Comparison of ENCODE assay signal across 7 worm cellular contexts in the genomic region with DNA sequence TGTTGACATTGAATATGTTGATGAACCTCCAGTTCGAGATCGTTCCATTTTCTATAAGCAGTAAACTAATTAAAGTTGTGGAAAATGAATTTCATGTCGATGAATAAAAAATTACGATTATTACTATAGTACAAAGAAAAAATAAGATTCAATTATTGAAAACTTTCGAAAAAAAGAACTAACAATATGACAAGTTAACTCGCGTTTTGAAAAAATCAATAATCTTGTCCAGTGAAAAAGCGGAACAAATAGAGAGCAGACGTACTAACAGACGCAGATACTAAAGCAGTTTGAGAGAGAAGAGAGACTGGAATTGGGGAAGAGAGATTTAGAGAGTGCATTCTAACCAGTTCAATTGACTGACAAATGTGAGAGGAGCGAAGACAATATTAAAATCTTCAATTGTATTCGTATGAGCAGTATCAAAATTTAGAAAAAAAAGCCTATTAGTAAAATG.
TF ChIP-seq lines count a peak whose summit lies in the region.

Gene set-6 (minus strand): TSS at position 51 of the 457 bp plus-strand sequence.

TF ChIP-seq in whole organism, L1 larva, 84 proteins besides CTCF, POLR2A, EP300 and RAD21 (continues in another document):
- TF ChIP-seq mep-1 (tag; optimal IDR thresholded peaks at IDR 0.05; lab: Kevin White, UChicago) (peak; percentile 44), nhr-20 (tag; optimal IDR thresholded peaks at IDR 0.05; lab: Kevin White, UChicago) (peak; percentile 23), mab-9 (GFP tag; IDR thresholded peaks at IDR 0.05; lab: Robert Waterston, UW) (no peak), lsy-2 (tag; optimal IDR thresholded peaks at IDR 0.05; lab: Kevin White, UChicago) (peak in 1 of 2 experiments; percentile 49), nhr-11 (tag; optimal IDR thresholded peaks at IDR 0.05; lab: Kevin White, UChicago) (no peak), egl-13 (tag; optimal IDR thresholded peaks at IDR 0.05; lab: Kevin White, UChicago) (no peak), fkh-4 (tag; optimal IDR thresholded peaks at IDR 0.05; lab: Kevin White, UChicago; ENCODE audit: borderline replicate concordance) (no peak), aly-2 (tag; optimal IDR thresholded peaks at IDR 0.05; lab: Kevin White, UChicago) (no peak), snu-23 (GFP tag; optimal IDR thresholded peaks at IDR 0.05; lab: Kevin White, UChicago) (peak; percentile 55), vab-15 (tag; optimal IDR thresholded peaks at IDR 0.05; lab: Kevin White, UChicago) (no peak), snpc-4 (tag; optimal IDR thresholded peaks at IDR 0.05; lab: Kevin White, UChicago) (no peak), ces-1 (GFP tag; optimal IDR thresholded peaks at IDR 0.05; lab: Kevin White, UChicago) (no peak)

TF ChIP-seq in whole organism, L2 larva, 48 proteins besides CTCF, POLR2A, EP300 and RAD21 (continues in another document):
- peak; percentile 47 for TF ChIP-seq sma-9 (GFP tag; optimal IDR thresholded peaks at IDR 0.05; lab: Kevin White, UChicago)
- no peak for TF ChIP-seq sma-9 (tag; optimal IDR thresholded peaks at IDR 0.05; lab: Kevin White, UChicago)
- no peak for TF ChIP-seq mab-5 (tag; optimal IDR thresholded peaks at IDR 0.05; lab: Kevin White, UChicago)
- no peak for TF ChIP-seq ceh-16 (tag; optimal IDR thresholded peaks at IDR 0.05; lab: Kevin White, UChicago)
- no peak for TF ChIP-seq ztf-11 (tag; optimal IDR thresholded peaks at IDR 0.05; lab: Kevin White, UChicago)
- TF ChIP-seq lin-13 (GFP tag; optimal IDR thresholded peaks at IDR 0.05; lab: Kevin White, UChicago), result peak; percentile 12
- no peak for TF ChIP-seq nhr-12 (tag; optimal IDR thresholded peaks at IDR 0.05; lab: Kevin White, UChicago)
- no peak for TF ChIP-seq peb-1 (tag; optimal IDR thresholded peaks at IDR 0.05; lab: Kevin White, UChicago)
- no peak for TF ChIP-seq zag-1 (tag; optimal IDR thresholded peaks at IDR 0.05; lab: Kevin White, UChicago)
- TF ChIP-seq nhr-77 (tag; optimal IDR thresholded peaks at IDR 0.05; lab: Kevin White, UChicago), result no peak
- peak; percentile 9 for TF ChIP-seq nhr-129 (tag; optimal IDR thresholded peaks at IDR 0.05; lab: Kevin White, UChicago)
- peak; percentile 71 for TF ChIP-seq unc-55 (GFP tag; optimal IDR thresholded peaks at IDR 0.05; lab: Kevin White, UChicago)
- no peak for TF ChIP-seq nhr-6 (tag; optimal IDR thresholded peaks at IDR 0.05; lab: Kevin White, UChicago)

TF ChIP-seq in whole organism, L3 larva, 47 proteins besides CTCF, POLR2A, EP300 and RAD21:
- TF ChIP-seq nfya-1 (tag; optimal IDR thresholded peaks at IDR 0.05; lab: Kevin White, UChicago; ENCODE audit: insufficient read depth) (peak; percentile 56), nhr-23 (tag; optimal IDR thresholded peaks at IDR 0.05; lab: Kevin White, UChicago) (peak; percentile 19), ceh-28 (tag; optimal IDR thresholded peaks at IDR 0.05; lab: Kevin White, UChicago) (peak; percentile 79), ceh-9 (tag; optimal IDR thresholded peaks at IDR 0.05; lab: Kevin White, UChicago) (no peak), hmg-11 (tag; optimal IDR thresholded peaks at IDR 0.05; lab: Kevin White, UChicago) (peak; percentile 23), nhr-25 (tag; optimal IDR thresholded peaks at IDR 0.05; lab: Kevin White, UChicago) (peak; percentile 24)

TF ChIP-seq in whole organism, L4 larva, 104 proteins besides CTCF, POLR2A, EP300 and RAD21 (continues in another document):
- TF ChIP-seq pqm-1 (tag; optimal IDR thresholded peaks at IDR 0.05; lab: Kevin White, UChicago) (no peak), hlh-30 (tag; optimal IDR thresholded peaks at IDR 0.05; lab: Kevin White, UChicago; ENCODE audit: insufficient read depth) (peak; percentile 2), unc-62 (GFP tag; optimal IDR thresholded peaks at IDR 0.05 in 1 of 2; lab: Kevin White, UChicago) (peak in 1 of 2 experiments; percentile 87), unc-62 (tag; optimal IDR thresholded peaks at IDR 0.05; lab: Kevin White, UChicago) (no peak), ceh-28 (tag; optimal IDR thresholded peaks at IDR 0.05; lab: Kevin White, UChicago) (peak; percentile 57), snpc-4 (tag; optimal IDR thresholded peaks at IDR 0.05; lab: Kevin White, UChicago) (no peak), daf-16 (GFP tag; optimal IDR thresholded peaks at IDR 0.05; lab: Kevin White, UChicago) (no peak), daf-16 (tag; optimal IDR thresholded peaks at IDR 0.05; lab: Kevin White, UChicago) (no peak), sdz-12 (GFP tag; optimal IDR thresholded peaks at IDR 0.05; lab: Kevin White, UChicago) (no peak), php-3 (GFP tag; IDR thresholded peaks at IDR 0.05; lab: Robert Waterston, UW) (no peak), Y75B8A.6 (GFP tag; IDR thresholded peaks at IDR 0.05; lab: Robert Waterston, UW) (no peak), dmd-6 (GFP tag; IDR thresholded peaks at IDR 0.05; lab: Robert Waterston, UW) (no peak), dve-1 (tag; optimal IDR thresholded peaks at IDR 0.05; lab: Kevin White, UChicago; ENCODE audit: insufficient read depth) (peak; percentile 52), tag-97 (GFP tag; IDR thresholded peaks at IDR 0.05; lab: Robert Waterston, UW) (no peak), F10B5.3 (tag; optimal IDR thresholded peaks at IDR 0.05; lab: Kevin White, UChicago) (no peak)

TF ChIP-seq in whole organism, late embryonic, 69 proteins besides CTCF, POLR2A, EP300 and RAD21:
- TF ChIP-seq ceh-48 (tag; optimal IDR thresholded peaks at IDR 0.05; lab: Kevin White, UChicago) (peak; percentile 84), ztf-16 (tag; optimal IDR thresholded peaks at IDR 0.05; lab: Kevin White, UChicago) (no peak), nfya-1 (tag; optimal IDR thresholded peaks at IDR 0.05; lab: Kevin White, UChicago) (peak; percentile 8)

TF ChIP-seq in whole organism, midembryonic, 9 proteins besides CTCF, POLR2A, EP300 and RAD21:
- no peak for TF ChIP-seq med-1 (GFP tag; optimal IDR thresholded peaks at IDR 0.05; lab: Kevin White, UChicago; ENCODE audit: insufficient read depth)
- TF ChIP-seq T22C8.4 (GFP tag; IDR thresholded peaks at IDR 0.05; lab: Robert Waterston, UW), result peak; percentile 60; the same call in 1 of the 2 replicates

TF ChIP-seq in whole organism, mixed stage, embryonic, 35 proteins besides CTCF, POLR2A, EP300 and RAD21:
- no peak for TF ChIP-seq cnd-1 (tag; optimal IDR thresholded peaks at IDR 0.05; lab: Kevin White, UChicago)
- peak; percentile 85 for TF ChIP-seq ces-1 (GFP tag; optimal IDR thresholded peaks at IDR 0.05; lab: Kevin White, UChicago)
- peak; percentile 13 for TF ChIP-seq nhr-237 (tag; optimal IDR thresholded peaks at IDR 0.05; lab: Kevin White, UChicago)
- no peak for TF ChIP-seq snpc-4 (tag; optimal IDR thresholded peaks at IDR 0.05; lab: Kevin White, UChicago)

Comparison
In these comparisons a context has a peak if more than half of its experiments do, and no peak if none do; other contexts are left out.
1. Of the 29 proteins assayed by ChIP-seq in both whole organism, L4 larva and whole organism, L1 larva: peak only in whole organism, L4 larva: none; only in whole organism, L1 larva: ceh-82, lir-3 and mep-1; in both: none; in neither: 24; mixed calls (peak in some experiments, not most) for 2.